Fruit fly (Drosophila melanogaster): ENCODE results near the gene CG12817.

DNA sequence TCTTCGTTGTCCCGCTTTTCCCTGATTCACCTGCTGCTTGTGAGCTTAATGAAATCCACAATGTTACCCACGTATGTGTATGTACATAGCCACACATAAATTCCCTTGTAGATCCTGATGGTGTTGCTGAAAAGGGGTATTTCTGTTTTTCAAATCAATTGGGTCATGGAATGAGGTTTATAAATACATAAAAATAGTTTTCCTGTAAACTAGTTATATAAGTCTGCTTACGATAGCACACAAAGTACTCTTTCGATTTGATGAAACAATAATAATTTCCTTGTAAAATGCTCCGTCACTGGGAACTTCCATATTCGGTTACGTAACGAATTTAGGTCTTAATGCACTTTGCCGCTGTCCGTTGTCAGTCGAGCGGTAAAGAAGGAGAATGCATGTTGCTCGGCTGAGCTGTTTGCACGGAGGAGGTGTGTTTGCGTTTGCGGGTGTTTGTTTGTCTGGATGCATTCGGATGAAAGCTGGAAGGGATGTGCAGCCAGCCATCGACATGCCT lies 45.5 kb upstream of the CG12817 start:
- no peak for TF ChIP-seq nom (GFP tag; optimal IDR thresholded peaks at IDR 0.05)
- TF ChIP-seq kni (GFP tag; optimal IDR thresholded peaks at IDR 0.05), result no peak
- TF ChIP-seq CG6654 (GFP tag; optimal IDR thresholded peaks at IDR 0.05), result no peak
- TF ChIP-seq CG5245 (GFP tag; optimal IDR thresholded peaks at IDR 0.05), result no peak
- no peak for TF ChIP-seq CG12104 (GFP tag; optimal IDR thresholded peaks at IDR 0.05)
- no peak for TF ChIP-seq CHES-1-like (GFP tag; optimal IDR thresholded peaks at IDR 0.05)
- TF ChIP-seq sd (tag; optimal IDR thresholded peaks at IDR 0.05), result no peak
- no peak for TF ChIP-seq dan (GFP tag; IDR thresholded peaks at IDR 0.05)
